Worm (Caenorhabditis elegans) whole organism, mixed stage, embryonic: ENCODE measurements around the gene ida-1.

Experiments used
- bed-3 ChIP-seq: fragments of 200-800 bp; sonication (Bioruptor generic); optimal IDR thresholded peaks from 3 replicates; lab custom pipeline; 2018; ENCODE audit warnings: mild to moderate bottlenecking, missing genetic modification characterization, moderate library complexity, missing compliant biosample characterization
- ceh-83 ChIP-seq: fragments of 200-800 bp; sonication (Bioruptor generic); optimal IDR thresholded peaks from 2 replicates; lab custom pipeline; 2018; ENCODE audit warnings: mild to moderate bottlenecking, missing genetic modification characterization, missing compliant biosample characterization
- elt-1 ChIP-seq: sonication (generic microtip); optimal IDR thresholded peaks from 2 replicates; lab custom pipeline; 2017; ENCODE audit warnings: missing genetic modification characterization, mild to moderate bottlenecking, missing compliant biosample characterization, antibody characterized with exemption, moderate library complexity, borderline replicate concordance; ENCODE audit not compliant: insufficient read depth
- lin-13 ChIP-seq: fragments of 150-350 bp; optimal IDR thresholded peaks from 2 replicates; lab custom pipeline; 2014; ENCODE audit warnings: missing biosample characterization, missing genetic modification characterization
- lsy-2 ChIP-seq: fragments of 150-350 bp; optimal IDR thresholded peaks from 2 replicates; lab custom pipeline; 2014; ENCODE audit warnings: missing biosample characterization, missing genetic modification characterization
- nhr-12 ChIP-seq: fragments of 150-350 bp; optimal IDR thresholded peaks from 2 replicates; lab custom pipeline; 2014; ENCODE audit warnings: missing biosample characterization, missing genetic modification characterization
- nhr-237 ChIP-seq: fragments of 150-350 bp; optimal IDR thresholded peaks from 2 replicates; lab custom pipeline; 2014; ENCODE audit warnings: missing biosample characterization, missing genetic modification characterization
- nhr-28 ChIP-seq: fragments of 150-350 bp; optimal IDR thresholded peaks from 2 replicates; lab custom pipeline; 2014; ENCODE audit warnings: missing biosample characterization, missing genetic modification characterization
- pha-4 ChIP-seq: fragments of 150-350 bp; optimal IDR thresholded peaks from 2 replicates; lab custom pipeline; 2018; ENCODE audit warnings: missing biosample characterization, missing genetic modification reagents, missing genetic modification characterization
- snpc-4 ChIP-seq: fragments of 150-350 bp; optimal IDR thresholded peaks from 2 replicates; lab custom pipeline; 2014; ENCODE audit warnings: missing biosample characterization, missing genetic modification characterization
- unc-62 ChIP-seq: fragments of 150-350 bp; optimal IDR thresholded peaks from 2 replicates; lab custom pipeline; 2014; ENCODE audit warnings: missing biosample characterization, missing genetic modification reagents, missing genetic modification characterization

ce11 chrIII:5811957-5812356 lies 56.6 kb downstream of the ida-1 start:
- no peak for TF ChIP-seq nhr-28 (tag; lab: Kevin White, UChicago)
- TF ChIP-seq unc-62 (GFP tag; lab: Kevin White, UChicago), result no peak
- no peak for TF ChIP-seq bed-3 (GFP tag; lab: Kevin White, UChicago)
- TF ChIP-seq ceh-83 (GFP tag; lab: Kevin White, UChicago), result no peak
- TF ChIP-seq lin-13 (tag; lab: Kevin White, UChicago), result no peak
- no peak for TF ChIP-seq lsy-2 (tag; lab: Kevin White, UChicago)
- TF ChIP-seq elt-1 (tag; lab: Kevin White, UChicago), result no peak
- TF ChIP-seq pha-4 (tag; lab: Kevin White, UChicago), result no peak
- TF ChIP-seq snpc-4 (tag; lab: Kevin White, UChicago), result no peak
- no peak for TF ChIP-seq nhr-12 (tag; lab: Kevin White, UChicago)
- no peak for TF ChIP-seq nhr-237 (tag; lab: Kevin White, UChicago)
